Fruit fly (Drosophila melanogaster): ENCODE data around the gene Ubc2.

Gene Ubc2

dm6 chr2L:10736993-10737756 lies 30.6 kb downstream of the Ubc2 start, which contains the start of the genes Vha16-5 and CG12299 (continued):
- TF ChIP-seq CG7987 (GFP tag; optimal IDR thresholded peaks at IDR 0.05) = peak; percentile 78
- TF ChIP-seq CG1602 (GFP tag; optimal IDR thresholded peaks at IDR 0.05) = peak; percentile 85
- TF ChIP-seq CG11093 (GFP tag; IDR thresholded peaks at IDR 0.05) = 0 out of 3 replicates have a peak, but pooled peaks have one; percentile 32
- peak; percentile 84 for TF ChIP-seq hb (GFP tag; IDR thresholded peaks at IDR 0.05; ENCODE audit: partially characterized antibody)
- TF ChIP-seq gsb-n (tag; optimal IDR thresholded peaks at IDR 0.05) = no peak
- TF ChIP-seq kay (GFP tag; optimal IDR thresholded peaks at IDR 0.05) = peak; percentile 59
- TF ChIP-seq CG6791 (GFP tag; IDR thresholded peaks at IDR 0.05; ENCODE audit: partially characterized antibody) = peak; percentile 90
- TF ChIP-seq tup (GFP tag; optimal IDR thresholded peaks at IDR 0.05) = peak; percentile 77
- TF ChIP-seq Dip2 (GFP tag; IDR thresholded peaks at IDR 0.05) = no peak
- TF ChIP-seq sd (tag; optimal IDR thresholded peaks at IDR 0.05) = no peak
- peak; percentile 74 for TF ChIP-seq Dref (GFP tag; IDR thresholded peaks at IDR 0.05)
- TF ChIP-seq CG11723 (GFP tag; optimal IDR thresholded peaks at IDR 0.05) = peak; percentile 65
- no peak for TF ChIP-seq crc (GFP tag; optimal IDR thresholded peaks at IDR 0.05)
- peak; percentile 67 for TF ChIP-seq Mes4 (GFP tag; optimal IDR thresholded peaks at IDR 0.05)
- no peak for TF ChIP-seq cad (GFP tag; optimal IDR thresholded peaks at IDR 0.05)
- TF ChIP-seq nmo (GFP tag; optimal IDR thresholded peaks at IDR 0.05) = peak; percentile 75
- TF ChIP-seq Spps (tag; optimal IDR thresholded peaks at IDR 0.05) = no peak
- no peak for TF ChIP-seq nom (GFP tag; optimal IDR thresholded peaks at IDR 0.05)
- TF ChIP-seq lbe (GFP tag; optimal IDR thresholded peaks at IDR 0.05) = peak; percentile 73
- peak; percentile 77 for TF ChIP-seq wor (GFP tag; IDR thresholded peaks at IDR 0.05)
- peak; percentile 58 for TF ChIP-seq emc (GFP tag; optimal IDR thresholded peaks at IDR 0.05)
- peak; percentile 63; the same call in 2 of the 3 replicates for TF ChIP-seq CG3726 (GFP tag; IDR thresholded peaks at IDR 0.05)
- peak; percentile 92 for TF ChIP-seq ato (GFP tag; IDR thresholded peaks at IDR 0.05; ENCODE audit: partially characterized antibody)
- TF ChIP-seq CG12942 (GFP tag; optimal IDR thresholded peaks at IDR 0.05) = peak; percentile 86
- TF ChIP-seq Opbp (GFP tag; IDR thresholded peaks at IDR 0.05; ENCODE audit: partially characterized antibody) = peak; percentile 94
- no peak for TF ChIP-seq Eip74EF (GFP tag; optimal IDR thresholded peaks at IDR 0.05)
- no peak for TF ChIP-seq CG15011 (GFP tag; optimal IDR thresholded peaks at IDR 0.05)
- TF ChIP-seq BtbVII (GFP tag; optimal IDR thresholded peaks at IDR 0.05) = no peak
- no peak for TF ChIP-seq CG4707 (GFP tag; optimal IDR thresholded peaks at IDR 0.05)
- peak in 1 of 3 experiments; percentile 84 for TF ChIP-seq lola (GFP tag; optimal IDR thresholded peaks at IDR 0.05)
- TF ChIP-seq CG31365 (tag; optimal IDR thresholded peaks at IDR 0.05) = no peak
- TF ChIP-seq Usf (GFP tag; optimal IDR thresholded peaks at IDR 0.05) = peak; percentile 45
- TF ChIP-seq CG8944 (GFP tag; optimal IDR thresholded peaks at IDR 0.05) = peak; percentile 82
- no peak for TF ChIP-seq fru (optimal IDR thresholded peaks at IDR 0.05)
- TF ChIP-seq Chrac-16 (GFP tag; optimal IDR thresholded peaks at IDR 0.05) = peak; percentile 85
- TF ChIP-seq Ravus (GFP tag; IDR thresholded peaks at IDR 0.05) = peak; percentile 35
- peak; percentile 84 to 88 for TF ChIP-seq Pdp1 (GFP tag; optimal IDR thresholded peaks at IDR 0.05)
- TF ChIP-seq crol (GFP tag; IDR thresholded peaks at IDR 0.05) = 0 out of 2 replicates have a peak, but pooled peaks have one; percentile 12
- peak; percentile 74; the same call in 2 of the 3 replicates for TF ChIP-seq CG7357 (GFP tag; IDR thresholded peaks at IDR 0.05)
- TF ChIP-seq CG11398 (GFP tag; optimal IDR thresholded peaks at IDR 0.05) = peak; percentile 79
- peak; percentile 95 for TF ChIP-seq vvl (GFP tag; IDR thresholded peaks at IDR 0.05)
- no peak for TF ChIP-seq br (optimal IDR thresholded peaks at IDR 0.05)
- TF ChIP-seq so (GFP tag; IDR thresholded peaks at IDR 0.05) = peak; percentile 65; the same call in 1 of the 3 replicates

All from whole organism, embryonic.